Fruit fly (Drosophila melanogaster) whole organism, embryonic: ENCODE measurements around the gene CG13862.
A peak's percentile ranks its signal among the peaks of the same experiment; 100 is the strongest.

ENCODE experiments used
- Antp ChIP-seq: fragments of 200-800 bp; sonication (Bioruptor generic); optimal IDR thresholded peaks from 3 replicates; lab custom pipeline; 2016; ENCODE audit warnings: missing biosample characterization, missing genetic modification characterization
- Atf-2 ChIP-seq: fragments of 200-800 bp; sonication (Bioruptor generic); optimal IDR thresholded peaks from 2 replicates; lab custom pipeline; 2016; ENCODE audit warnings: missing biosample characterization, missing genetic modification characterization
- Awh ChIP-seq: fragments of 200-800 bp; sonication (Bioruptor generic); IDR thresholded peaks from 2 replicates; pipeline ENCODE4, ENCODE4 v1.3.6; 2022; ENCODE audit warnings: missing biosample characterization, missing genetic modification characterization
- B-H1 ChIP-seq: fragments of 200-800 bp; sonication (Bioruptor generic); IDR thresholded peaks from 3 replicates; pipeline ENCODE4 v1.3.6; 2022; ENCODE audit warnings: missing biosample characterization, missing genetic modification characterization
- CG10147 ChIP-seq: fragments of 200-800 bp; sonication (Bioruptor generic); optimal IDR thresholded peaks from 2 replicates; lab custom pipeline; 2019; ENCODE audit warnings: missing biosample characterization, mild to moderate bottlenecking, missing genetic modification characterization, moderate library complexity
- CG10543 ChIP-seq: fragments of 200-800 bp; sonication (Bioruptor generic); optimal IDR thresholded peaks from 3 replicates; lab custom pipeline; 2017; ENCODE audit warnings: missing biosample characterization, mild to moderate bottlenecking, missing genetic modification characterization, moderate library complexity
- CG10959 ChIP-seq: fragments of 200-800 bp; sonication (Bioruptor generic); IDR thresholded peaks from 2 replicates; pipeline ENCODE4 v1.3.6; 2022; ENCODE audit warnings: missing biosample characterization, missing genetic modification characterization
- CG12744 ChIP-seq: fragments of 200-800 bp; sonication (Bioruptor generic); optimal IDR thresholded peaks from 2 replicates; lab custom pipeline; 2016; ENCODE audit warnings: missing biosample characterization, missing genetic modification characterization
- CG13123 ChIP-seq: fragments of 200-800 bp; sonication (Bioruptor generic); optimal IDR thresholded peaks from 2 replicates; lab custom pipeline; 2016; ENCODE audit warnings: missing biosample characterization, missing genetic modification characterization
- CG1832 ChIP-seq: fragments of 200-800 bp; sonication (Bioruptor generic); optimal IDR thresholded peaks from 2 replicates; lab custom pipeline; 2017; ENCODE audit warnings: missing biosample characterization, mild to moderate bottlenecking, missing genetic modification characterization, inconsistent platforms
- CG31388 ChIP-seq: fragments of 200-800 bp; sonication (Bioruptor generic); optimal IDR thresholded peaks from 2 replicates; lab custom pipeline; 2016; ENCODE audit warnings: missing biosample characterization, missing genetic modification characterization
- CG42726 ChIP-seq: fragments of 200-800 bp; sonication (Bioruptor generic); IDR thresholded peaks from 2 replicates; pipeline ENCODE4 v1.3.6; 2022; ENCODE audit warnings: missing biosample characterization, missing genetic modification characterization; ENCODE audit not compliant: partially characterized antibody
- CG4424 ChIP-seq: fragments of 200-800 bp; sonication (Bioruptor generic); optimal IDR thresholded peaks from 3 replicates; lab custom pipeline; 2016; ENCODE audit warnings: missing biosample characterization, missing genetic modification characterization
- CG4730 ChIP-seq: fragments of 200-800 bp; sonication (Bioruptor generic); IDR thresholded peaks from 2 replicates; pipeline ENCODE4 v1.3.6; 2022; ENCODE audit warnings: missing biosample characterization, missing genetic modification characterization
- CG5180 ChIP-seq: fragments of 200-800 bp; sonication (Bioruptor generic); optimal IDR thresholded peaks from 3 replicates; lab custom pipeline; 2017; ENCODE audit warnings: missing biosample characterization, missing genetic modification characterization, mild to moderate bottlenecking, moderate library complexity, missing genetic modification reagents
- CG7556 ChIP-seq: fragments of 200-800 bp; sonication (Bioruptor generic); optimal IDR thresholded peaks from 2 replicates; lab custom pipeline; 2017; ENCODE audit warnings: missing biosample characterization, mild to moderate bottlenecking, missing genetic modification characterization
- CG8478 ChIP-seq: fragments of >200 bp; optimal IDR thresholded peaks from 2 replicates; lab custom pipeline; 2018
- CG9215 ChIP-seq: fragments of 200-800 bp; sonication (Bioruptor generic); IDR thresholded peaks from 2 replicates; pipeline ENCODE4 v1.3.6; 2022; ENCODE audit warnings: missing biosample characterization, missing genetic modification characterization
- CG9817 ChIP-seq: fragments of 200-800 bp; sonication (Bioruptor generic); optimal IDR thresholded peaks from 2 replicates; lab custom pipeline; 2018; ENCODE audit warnings: missing biosample characterization, mild to moderate bottlenecking, missing genetic modification characterization, moderate library complexity
- CoRest ChIP-seq: fragments of 200-800 bp; sonication (Bioruptor generic); optimal IDR thresholded peaks from 3 replicates; lab custom pipeline; 2018; ENCODE audit warnings: missing biosample characterization, mild to moderate bottlenecking, missing genetic modification characterization, moderate library complexity
- CrebB ChIP-seq: fragments of 200-800 bp; sonication (Bioruptor generic); optimal IDR thresholded peaks from 3 replicates; lab custom pipeline; 2018; ENCODE audit warnings: missing biosample characterization, mild to moderate bottlenecking, missing genetic modification characterization
- Dll ChIP-seq: fragments of 200-800 bp; sonication (Bioruptor generic); IDR thresholded peaks from 4 replicates; pipeline ENCODE4 v1.3.6; 2022; ENCODE audit warnings: missing biosample characterization, missing genetic modification characterization; ENCODE audit not compliant: partially characterized antibody
- Ets65A ChIP-seq: fragments of 200-800 bp; sonication (Bioruptor generic); peaks from one replicate; lab custom pipeline; 2016; ENCODE audit warnings: missing biosample characterization, missing genetic modification characterization
- HLH54F ChIP-seq: fragments of 200-800 bp; sonication (Bioruptor generic); optimal IDR thresholded peaks from 3 replicates; lab custom pipeline; 2016; ENCODE audit warnings: missing biosample characterization, missing genetic modification characterization
- Hand ChIP-seq: fragments of 200-800 bp; sonication (Bioruptor generic); optimal IDR thresholded peaks from 2 replicates; lab custom pipeline; 2017; ENCODE audit warnings: mild to moderate bottlenecking, missing biosample characterization, missing genetic modification reagents, missing genetic modification characterization
- HmgZ ChIP-seq: fragments of 200-800 bp; sonication (Bioruptor generic); optimal IDR thresholded peaks from 2 replicates; lab custom pipeline; 2018; ENCODE audit warnings: missing biosample characterization, mild to moderate bottlenecking, missing genetic modification characterization
- Oaz ChIP-seq: fragments of 200-800 bp; sonication (Bioruptor generic); IDR thresholded peaks from 2 replicates; pipeline ENCODE4 v1.3.6; 2022; ENCODE audit warnings: missing biosample characterization, missing genetic modification characterization
- Sox100B ChIP-seq: fragments of 200-800 bp; sonication (Bioruptor generic); optimal IDR thresholded peaks from 3 replicates; lab custom pipeline; 2018; ENCODE audit warnings: missing biosample characterization, mild to moderate bottlenecking, missing genetic modification characterization
- Vsx1 ChIP-seq: fragments of 200-800 bp; sonication (Bioruptor generic); optimal IDR thresholded peaks from 2 replicates; lab custom pipeline; 2017; ENCODE audit warnings: missing biosample characterization, mild to moderate bottlenecking, missing genetic modification characterization, missing genetic modification reagents
- Xbp1 ChIP-seq: fragments of 200-800 bp; sonication (Bioruptor generic); optimal IDR thresholded peaks from 3 replicates; lab custom pipeline; 2016; ENCODE audit warnings: missing biosample characterization, mild to moderate bottlenecking, missing genetic modification characterization
- az2 ChIP-seq: fragments of 200-800 bp; sonication (Bioruptor generic); optimal IDR thresholded peaks from 3 replicates; lab custom pipeline; 2016; ENCODE audit warnings: missing biosample characterization, missing genetic modification characterization
- bbx ChIP-seq: fragments of 200-800 bp; sonication (Bioruptor generic); IDR thresholded peaks from 2 replicates; pipeline ENCODE4 v1.3.6; 2022; ENCODE audit warnings: missing biosample characterization, missing genetic modification characterization; ENCODE audit not compliant: partially characterized antibody
- cato ChIP-seq: fragments of 200-800 bp; sonication (Bioruptor generic); optimal IDR thresholded peaks from 2 replicates; lab custom pipeline; 2016; ENCODE audit warnings: missing biosample characterization, missing genetic modification characterization, borderline replicate concordance
- chif ChIP-seq, 2 experiments: fragments of 200-800 bp; sonication (Bioruptor generic); optimal IDR thresholded peaks; 3 replicates each; lab custom pipeline; 2016; ENCODE audit warnings: missing biosample characterization in 2 of 2, missing genetic modification characterization in 2 of 2
- croc ChIP-seq: fragments of 200-800 bp; sonication (Bioruptor generic); conservative IDR thresholded peaks from 3 replicates; pipeline ENCODE4 v1.3.6; 2022; ENCODE audit warnings: missing biosample characterization, missing genetic modification characterization
- dm ChIP-seq: fragments of 200-800 bp; sonication (Bioruptor generic); optimal IDR thresholded peaks from 3 replicates; lab custom pipeline; 2016; ENCODE audit warnings: missing biosample characterization, missing genetic modification characterization
- eyg ChIP-seq: fragments of 200-800 bp; sonication (Bioruptor generic); optimal IDR thresholded peaks from 3 replicates; lab custom pipeline; 2016; ENCODE audit warnings: missing biosample characterization, missing genetic modification characterization
- fd96Cb ChIP-seq: fragments of 200-800 bp; sonication (Bioruptor generic); optimal IDR thresholded peaks from 2 replicates; lab custom pipeline; 2018; ENCODE audit warnings: missing biosample characterization, mild to moderate bottlenecking, missing genetic modification characterization, moderate library complexity
- hth ChIP-seq: fragments of >200 bp; optimal IDR thresholded peaks from 2 replicates; lab custom pipeline; 2017; ENCODE audit warnings: inconsistent platforms
- ind ChIP-seq: fragments of 200-800 bp; sonication (Bioruptor generic); optimal IDR thresholded peaks from 3 replicates; lab custom pipeline; 2016; ENCODE audit warnings: missing biosample characterization, missing genetic modification characterization
- lmd ChIP-seq: fragments of 200-800 bp; sonication (Bioruptor generic); IDR thresholded peaks from 2 replicates; pipeline ENCODE4 v1.3.6; 2022; ENCODE audit warnings: missing biosample characterization, missing genetic modification characterization
- nerfin-2 ChIP-seq: fragments of 200-800 bp; sonication (Bioruptor generic); IDR thresholded peaks from 2 replicates; pipeline ENCODE4 v1.3.6; 2022; ENCODE audit warnings: missing biosample characterization, missing genetic modification characterization; ENCODE audit not compliant: partially characterized antibody
- phol ChIP-seq: fragments of 200-800 bp; sonication (Bioruptor generic); optimal IDR thresholded peaks from 3 replicates; lab custom pipeline; 2018; ENCODE audit warnings: missing biosample characterization, mild to moderate bottlenecking, missing genetic modification characterization, moderate library complexity
- repo ChIP-seq: fragments of 200-800 bp; sonication (Bioruptor generic); optimal IDR thresholded peaks from 2 replicates; lab custom pipeline; 2016; ENCODE audit warnings: missing biosample characterization, missing genetic modification characterization
- sens ChIP-seq: fragments of 200-800 bp; sonication (Bioruptor generic); peaks from one replicate; lab custom pipeline; 2016; ENCODE audit warnings: missing biosample characterization, missing genetic modification characterization
- so ChIP-seq: fragments of 200-800 bp; sonication (Bioruptor generic); IDR thresholded peaks from 3 replicates; pipeline ENCODE4 v1.3.6; 2022; ENCODE audit warnings: missing biosample characterization, missing genetic modification characterization
- sr ChIP-seq: fragments of 200-800 bp; sonication (Bioruptor generic); IDR thresholded peaks from 3 replicates; pipeline ENCODE4 v1.3.6; 2022; ENCODE audit warnings: missing biosample characterization, missing genetic modification characterization
- tgo ChIP-seq: fragments of 200-800 bp; sonication (Bioruptor generic); IDR thresholded peaks from 3 replicates; pipeline ENCODE4 v1.3.6; 2022; ENCODE audit warnings: missing biosample characterization, missing genetic modification characterization
- tll ChIP-seq, 2 experiments: fragments of 200-800 bp in 1 of 2; fragments of >200 bp in 1 of 2; sonication (Bioruptor generic) in 1 of 2; optimal IDR thresholded peaks; 2 replicates each; lab custom pipeline; 2017 to 2019; ENCODE audit warnings: missing biosample characterization in 2 of 2, missing genetic modification characterization in 2 of 2, mild to moderate bottlenecking in 1 of 2, moderate library complexity in 1 of 2
- usp ChIP-seq: fragments of >200 bp; optimal IDR thresholded peaks from 2 replicates; lab custom pipeline; 2017; ENCODE audit warnings: missing biosample characterization, missing genetic modification characterization

CG13862 gene

DNA sequence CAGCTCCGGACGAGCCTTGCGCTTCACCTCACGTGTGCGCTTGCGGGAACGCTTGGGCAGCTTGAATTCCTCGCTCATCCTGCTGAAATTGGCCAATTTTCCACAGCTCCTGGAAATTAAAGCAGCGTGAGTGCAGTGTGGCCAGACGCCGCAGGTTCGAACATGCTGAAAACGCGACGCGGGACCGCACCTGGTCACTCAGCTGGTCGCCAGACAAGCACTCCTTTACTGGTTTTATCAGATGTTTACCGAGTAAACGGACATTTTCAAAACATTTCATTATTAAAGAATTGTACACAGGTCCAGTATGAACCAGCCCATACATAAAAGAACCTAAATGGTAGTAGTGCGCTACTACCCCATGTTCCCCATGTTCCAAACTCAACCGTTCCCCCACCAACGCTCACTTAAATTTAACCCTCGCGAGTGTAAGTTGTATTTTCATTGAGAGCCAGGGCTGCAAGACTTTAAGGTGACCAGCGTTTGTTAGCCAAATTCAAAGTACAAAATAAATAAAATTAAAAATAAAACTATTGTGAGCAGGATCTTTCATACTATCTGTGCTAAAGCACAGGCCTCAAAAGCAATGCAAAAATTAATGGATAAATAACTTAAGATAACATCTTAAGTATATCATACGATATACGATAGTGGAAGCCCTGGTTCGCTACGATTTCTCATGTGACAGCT, 30.6 kb downstream of the CG13862 start, which contains the start of the genes JMJD6, CG7071 and Muted (continued):
- TF ChIP-seq bbx: peak; percentile 63; the same call in 1 of the 2 replicates
- peak; percentile 87 for TF ChIP-seq cato (GFP tag; lab: Kevin White, UChicago)
- peak; percentile 79 for TF ChIP-seq fd96Cb (tag; lab: Kevin White, UChicago)
- TF ChIP-seq HLH54F (GFP tag; lab: Kevin White, UChicago): peak; percentile 95
- peak; percentile 66; the same call in 1 of the 2 replicates for TF ChIP-seq CG42726 (GFP tag; lab: Robert Waterston, UW)
- peak; percentile 86 for TF ChIP-seq CG12744 (GFP tag; lab: Kevin White, UChicago)
- TF ChIP-seq CG31388 (GFP tag; lab: Kevin White, UChicago): peak; percentile 75
- no peak for TF ChIP-seq CG1832 (GFP tag; lab: Kevin White, UChicago)
- peak; percentile 87 for TF ChIP-seq Atf-2 (GFP tag; lab: Kevin White, UChicago)
- TF ChIP-seq repo (GFP tag; lab: Kevin White, UChicago): peak; percentile 70
- no peak for TF ChIP-seq usp (GFP tag; lab: Kevin White, UChicago)
- peak; percentile 91 for TF ChIP-seq lmd (GFP tag; lab: Robert Waterston, UW)
- TF ChIP-seq CG5180 (GFP tag; lab: Kevin White, UChicago): peak; percentile 66
- peak; percentile 93 for TF ChIP-seq HmgZ (tag; lab: Kevin White, UChicago)
- peak; percentile 83 for TF ChIP-seq Sox100B
- TF ChIP-seq CG7556 (GFP tag; lab: Kevin White, UChicago): peak; percentile 85
- TF ChIP-seq CG4730 (GFP tag; lab: Robert Waterston, UW): peak; percentile 87
- peak; percentile 85 for TF ChIP-seq Awh (GFP tag; lab: Robert Waterston, UW)
- TF ChIP-seq CG13123: peak; percentile 89
- TF ChIP-seq CG10147 (GFP tag; lab: Kevin White, UChicago): peak; percentile 91
- TF ChIP-seq hth: no peak
- TF ChIP-seq CG10543: peak; percentile 94
- TF ChIP-seq CG10959: peak; percentile 95
- TF ChIP-seq CG8478: no peak
- TF ChIP-seq az2 (GFP tag; lab: Kevin White, UChicago): peak; percentile 94
- peak in 1 of 2 experiments; percentile 11 for TF ChIP-seq tll (GFP tag; optimal IDR thresholded peaks at IDR 0.05; lab: Kevin White, UChicago)
- peak; percentile 97 for TF ChIP-seq sens (GFP tag; lab: Kevin White, UChicago)
- peak; percentile 53; the same call in 1 of the 2 replicates for TF ChIP-seq nerfin-2 (GFP tag; lab: Robert Waterston, UW)
- peak; percentile 96 for TF ChIP-seq Xbp1 (GFP tag; lab: Kevin White, UChicago)
- TF ChIP-seq CrebB (tag; lab: Kevin White, UChicago): peak; percentile 77
- peak; percentile 94 for TF ChIP-seq CG4424 (GFP tag; lab: Kevin White, UChicago)
- peak; percentile 88 for TF ChIP-seq Oaz
- TF ChIP-seq CoRest (tag; lab: Kevin White, UChicago): peak; percentile 94
- peak; percentile 82 to 92 for TF ChIP-seq chif (GFP tag; optimal IDR thresholded peaks at IDR 0.05; lab: Kevin White, UChicago)
- TF ChIP-seq B-H1: peak; percentile 86
- peak; percentile 84 for TF ChIP-seq dm (GFP tag; lab: Kevin White, UChicago)
- TF ChIP-seq CG9215 (GFP tag; lab: Robert Waterston, UW): peak; percentile 92
- peak; percentile 95 for TF ChIP-seq Dll (GFP tag; lab: Robert Waterston, UW)
- peak; percentile 55; the same call in 1 of the 3 replicates for TF ChIP-seq sr (GFP tag; lab: Robert Waterston, UW)
- TF ChIP-seq ind (GFP tag; lab: Kevin White, UChicago): peak; percentile 93
- peak; percentile 73 for TF ChIP-seq Antp (GFP tag; lab: Kevin White, UChicago)
- peak; percentile 79 for TF ChIP-seq Vsx1 (GFP tag; lab: Kevin White, UChicago)
- TF ChIP-seq croc (GFP tag; lab: Robert Waterston, UW): peak; percentile 86
- peak; percentile 81 for TF ChIP-seq eyg (GFP tag; lab: Kevin White, UChicago)
- peak; percentile 75 for TF ChIP-seq Hand (GFP tag; lab: Kevin White, UChicago)
- TF ChIP-seq so (GFP tag; lab: Robert Waterston, UW): peak; percentile 90
- TF ChIP-seq Ets65A: peak; percentile 98
- TF ChIP-seq phol: peak; percentile 93
- peak; percentile 95 for TF ChIP-seq CG9817 (tag; lab: Kevin White, UChicago)
- TF ChIP-seq tgo (GFP tag; lab: Robert Waterston, UW): peak; percentile 87
